Worm (Caenorhabditis elegans): ENCODE measurements around the gene lgc-25.

The lgc-25 gene

DNA sequence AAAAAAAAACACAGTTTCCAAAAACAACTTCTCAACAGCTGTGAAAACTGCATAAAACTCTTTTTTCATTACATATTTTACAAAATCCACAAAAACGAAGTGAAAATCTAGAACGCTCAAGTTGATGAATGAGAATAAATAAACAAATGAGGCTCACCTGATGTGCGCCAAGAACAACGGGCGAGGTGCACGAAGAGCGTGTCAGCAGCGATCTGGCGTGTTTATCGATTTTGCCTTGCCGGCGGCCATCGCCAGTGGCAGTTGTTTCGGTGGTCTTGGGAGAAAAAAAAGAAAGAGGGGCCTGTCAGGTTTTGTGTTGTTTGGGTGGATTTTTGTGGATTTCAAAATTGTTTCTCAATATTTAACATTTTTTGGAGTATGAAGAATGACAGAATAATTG is 12.3 kb upstream of the lgc-25 start, which contains the start of gene idhb-1:
idhb-1 (minus strand) TSS at position 214 of the 400 bp plus-strand sequence.
- TF ChIP-seq lsy-2 (tag; optimal IDR thresholded peaks at IDR 0.05) (peak in 1 of 2 experiments; percentile 80), zfp-3 (GFP tag; conservative IDR thresholded peaks at IDR 0.05) (no peak), Y5F2A.4 (GFP tag; optimal IDR thresholded peaks at IDR 0.05) (no peak), nhr-11 (tag; optimal IDR thresholded peaks at IDR 0.05) (peak; percentile 62), F49E8.2 (tag; optimal IDR thresholded peaks at IDR 0.05; ENCODE audit: borderline replicate concordance) (no peak), egl-43 (GFP tag; IDR thresholded peaks at IDR 0.05) (no peak), zag-1 (tag; optimal IDR thresholded peaks at IDR 0.05) (no peak), hlh-11 (tag; optimal IDR thresholded peaks at IDR 0.05) (peak; percentile 84), ceh-20 (GFP tag; IDR thresholded peaks at IDR 0.05) (no peak), Y48G9A.11 (GFP tag; IDR thresholded peaks at IDR 0.05) (no peak), attf-4 (tag; optimal IDR thresholded peaks at IDR 0.05) (no peak), T26A8.4 (GFP tag; IDR thresholded peaks at IDR 0.05) (peak; percentile 42; the same call in 1 of the 2 replicates), ceh-28 (tag; optimal IDR thresholded peaks at IDR 0.05) (peak; percentile 51), nhr-102 (tag; optimal IDR thresholded peaks at IDR 0.05) (peak; percentile 6), daf-16 (GFP tag; optimal IDR thresholded peaks at IDR 0.05) (peak in 1 of 2 experiments; percentile 88), daf-16 (tag; optimal IDR thresholded peaks at IDR 0.05) (peak; percentile 72), T20F7.1 (GFP tag; optimal IDR thresholded peaks at IDR 0.05) (peak; percentile 28), lim-7 (GFP tag; IDR thresholded peaks at IDR 0.05) (no peak), snpc-4 (tag; optimal IDR thresholded peaks at IDR 0.05) (peak; percentile 1), mdt-29 (GFP tag; IDR thresholded peaks at IDR 0.05) (no peak), arid-1 (GFP tag; conservative IDR thresholded peaks at IDR 0.05) (no peak), unc-62 (GFP tag; optimal IDR thresholded peaks at IDR 0.05 in 1 of 2) (peak in 1 of 2 experiments; percentile 85), unc-62 (tag; optimal IDR thresholded peaks at IDR 0.05) (no peak), dpl-1 (GFP tag; optimal IDR thresholded peaks at IDR 0.05) (peak; percentile 68), nhr-25 (tag; optimal IDR thresholded peaks at IDR 0.05; ENCODE audit: borderline replicate concordance, insufficient read depth) (peak; percentile 54), rbr-2 (tag; optimal IDR thresholded peaks at IDR 0.05) (peak; percentile 71), hmg-1.1 (GFP tag; IDR thresholded peaks at IDR 0.05) (peak; percentile 71; the same call in 1 of the 2 replicates), zip-2 (tag; optimal IDR thresholded peaks at IDR 0.05) (no peak), dve-1 (tag; optimal IDR thresholded peaks at IDR 0.05; ENCODE audit: insufficient read depth) (peak; percentile 85), hlh-30 (tag; optimal IDR thresholded peaks at IDR 0.05; ENCODE audit: insufficient read depth) (peak; percentile 73), F44E2.7 (GFP tag; IDR thresholded peaks at IDR 0.05) (no peak), ctbp-1 (GFP tag; IDR thresholded peaks at IDR 0.05) (peak; percentile 53; the same call in 1 of the 2 replicates), jun-1 (tag; optimal IDR thresholded peaks at IDR 0.05) (peak; percentile 9), pha-4 (GFP tag; IDR thresholded peaks at IDR 0.05) (peak; percentile 54; the same call in 1 of the 2 replicates), pha-4 (tag; optimal IDR thresholded peaks at IDR 0.05) (no peak), F37D6.2 (tag; optimal IDR thresholded peaks at IDR 0.05) (peak; percentile 47), fkh-10 (GFP tag; optimal IDR thresholded peaks at IDR 0.05) (peak; percentile 25), lin-13 (GFP tag; optimal IDR thresholded peaks at IDR 0.05) (peak; percentile 49), nhr-28 (tag; optimal IDR thresholded peaks at IDR 0.05) (peak; percentile 26), spr-3 (GFP tag; optimal IDR thresholded peaks at IDR 0.05) (peak; percentile 20), ztf-11 (tag; optimal IDR thresholded peaks at IDR 0.05) (no peak), Y75B8A.6 (GFP tag; IDR thresholded peaks at IDR 0.05) (no peak), mxl-3 (GFP tag; optimal IDR thresholded peaks at IDR 0.05) (peak; percentile 72), mep-1 (tag; optimal IDR thresholded peaks at IDR 0.05) (peak; percentile 90), mdl-1 (tag; optimal IDR thresholded peaks at IDR 0.05) (peak in 1 of 2 experiments; percentile 61), aha-1 (tag) (peak; percentile 69)
